Worm (Caenorhabditis elegans): ENCODE measurements around the gene gex-5.

ce11 chrIII:4808089-4808488, 26.3 kb upstream of the gex-5 start:
- TF ChIP-seq ztf-11 (tag; optimal IDR thresholded peaks at IDR 0.05) (no peak), hlh-17 (GFP tag; optimal IDR thresholded peaks at IDR 0.05; ENCODE audit: borderline replicate concordance) (no peak), nhr-12 (tag; optimal IDR thresholded peaks at IDR 0.05) (no peak), nhr-11 (tag; optimal IDR thresholded peaks at IDR 0.05) (no peak), nhr-76 (tag; optimal IDR thresholded peaks at IDR 0.05) (no peak), ceh-82 (tag; optimal IDR thresholded peaks at IDR 0.05) (no peak), grh-1 (GFP tag; IDR thresholded peaks at IDR 0.05) (no peak), Y116A8C.19 (tag; optimal IDR thresholded peaks at IDR 0.05; ENCODE audit: borderline replicate concordance) (no peak), ama-1 (optimal IDR thresholded peaks at IDR 0.05) (no peak), fkh-10 (GFP tag; optimal IDR thresholded peaks at IDR 0.05) (no peak), nhr-28 (tag; optimal IDR thresholded peaks at IDR 0.05) (no peak)

Data from whole organism, L1 larva.